Fruit fly (Drosophila melanogaster) whole organism, adult: ENCODE results near the gene armi.

Experiments used
- CG11617 ChIP-seq: fragments of 200-800 bp; sonication (Bioruptor generic); optimal IDR thresholded peaks from 2 replicates; lab custom pipeline; 2017; ENCODE audit warnings: mild to moderate bottlenecking, missing biosample characterization, missing genetic modification reagents, missing genetic modification characterization
- CG12768 ChIP-seq: fragments of 200-800 bp; sonication (Bioruptor generic); optimal IDR thresholded peaks from 2 replicates; lab custom pipeline; 2017; ENCODE audit warnings: missing biosample characterization, missing genetic modification characterization, mild to moderate bottlenecking, moderate library complexity, missing genetic modification reagents
- CG7045 ChIP-seq: fragments of 200-800 bp; sonication (Bioruptor generic); optimal IDR thresholded peaks from 2 replicates; lab custom pipeline; 2017; ENCODE audit warnings: missing biosample characterization, mild to moderate bottlenecking, missing genetic modification characterization
- Hr96 ChIP-seq: fragments of 200-800 bp; sonication (Bioruptor generic); optimal IDR thresholded peaks from 2 replicates; lab custom pipeline; 2016; ENCODE audit warnings: missing biosample characterization, missing genetic modification characterization
- bab1 ChIP-seq: fragments of 200-800 bp; sonication (Bioruptor generic); optimal IDR thresholded peaks from 3 replicates; lab custom pipeline; 2019; ENCODE audit warnings: missing biosample characterization, mild to moderate bottlenecking, missing genetic modification characterization, moderate library complexity
- cic ChIP-seq: fragments of 200-800 bp; sonication (Bioruptor generic); optimal IDR thresholded peaks from 2 replicates; lab custom pipeline; 2017; ENCODE audit warnings: missing biosample characterization, mild to moderate bottlenecking, missing genetic modification characterization, moderate library complexity
- ovo ChIP-seq: fragments of 200-800 bp; sonication (Bioruptor generic); optimal IDR thresholded peaks from 2 replicates; lab custom pipeline; 2016; ENCODE audit warnings: missing biosample characterization, missing genetic modification characterization
- tj ChIP-seq: fragments of 200-800 bp; sonication (Bioruptor generic); optimal IDR thresholded peaks from 3 replicates; lab custom pipeline; 2017; ENCODE audit warnings: missing biosample characterization, mild to moderate bottlenecking, missing genetic modification characterization, moderate library complexity

DNA sequence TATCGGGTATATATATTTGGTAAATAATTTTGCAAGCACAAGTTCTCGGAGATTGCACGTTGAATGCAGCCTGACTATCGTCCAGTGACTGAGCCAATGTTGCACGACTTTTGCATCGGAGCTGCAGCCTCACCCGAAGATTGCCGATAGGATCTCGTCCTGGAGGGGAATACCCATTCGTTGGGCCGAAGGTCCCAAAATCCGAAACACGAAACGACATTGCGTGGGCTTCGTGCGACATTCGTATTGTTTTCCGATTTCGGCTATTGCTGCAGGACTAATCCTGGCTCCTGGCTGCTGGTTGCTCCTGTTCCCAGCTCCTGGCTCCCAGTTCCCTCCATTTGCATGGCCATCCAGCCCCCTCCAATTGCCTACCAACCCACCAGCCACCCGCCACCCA is 36.3 kb upstream of the armi start, which contains the start of gene sty:
- TF ChIP-seq CG12768 (no peak), cic (GFP tag; lab: Kevin White, UChicago) (no peak), Hr96 (GFP tag; lab: Kevin White, UChicago) (no peak), ovo (no peak), bab1 (GFP tag; lab: Kevin White, UChicago) (no peak), CG11617 (GFP tag; lab: Kevin White, UChicago) (no peak), CG7045 (GFP tag; lab: Kevin White, UChicago) (no peak), tj (no peak)
